Worm (Caenorhabditis elegans) whole organism, L1 larva: Measurements from ENCODE around the gene gst-9.

Experiments
- C04F5.9 ChIP-seq: sonication (generic microtip); optimal IDR thresholded peaks from 2 replicates; lab custom pipeline; 2016; ENCODE audit warnings: missing genetic modification characterization, missing compliant biosample characterization
- C34B4.2 ChIP-seq: sonication (generic microtip); optimal IDR thresholded peaks from 2 replicates; lab custom pipeline; 2017; ENCODE audit warnings: mild to moderate bottlenecking, missing genetic modification characterization, missing compliant biosample characterization
- F16B12.6 ChIP-seq: fragments of 150-350 bp; optimal IDR thresholded peaks from 2 replicates; lab custom pipeline; 2014; ENCODE audit warnings: missing biosample characterization, missing genetic modification characterization
- Y116A8C.19 ChIP-seq: sonication (generic microtip); optimal IDR thresholded peaks from 2 replicates; lab custom pipeline; 2016; ENCODE audit warnings: missing compliant biosample characterization, missing genetic modification characterization, borderline replicate concordance
- aha-1 ChIP-seq: fragments of 150-350 bp; optimal IDR thresholded peaks from 2 replicates; lab custom pipeline; 2014; ENCODE audit warnings: missing biosample characterization, missing genetic modification characterization
- aly-2 ChIP-seq: fragments of 150-350 bp; optimal IDR thresholded peaks from 2 replicates; lab custom pipeline; 2014; ENCODE audit warnings: missing biosample characterization, missing genetic modification characterization
- ama-1 ChIP-seq: fragments of 150-350 bp; optimal IDR thresholded peaks from 2 replicates; lab custom pipeline; 2014
- ceh-63 ChIP-seq: fragments of 200-800 bp; sonication (Bioruptor generic); optimal IDR thresholded peaks from 2 replicates; lab custom pipeline; 2018; ENCODE audit warnings: mild to moderate bottlenecking, missing genetic modification characterization, missing compliant biosample characterization
- ceh-8 ChIP-seq: fragments of 200-800 bp; sonication (Bioruptor generic); optimal IDR thresholded peaks from 2 replicates; lab custom pipeline; 2018; ENCODE audit warnings: mild to moderate bottlenecking, missing genetic modification characterization, moderate library complexity, missing compliant biosample characterization
- ceh-82 ChIP-seq, 3 experiments: fragments of 150-350 bp in 1 of 3; sonication (generic microtip) in 2 of 3; optimal IDR thresholded peaks; 2 replicates each; lab custom pipeline; 2014 to 2017; ENCODE audit warnings: missing biosample characterization in 3 of 3, missing genetic modification characterization in 3 of 3
- ceh-88 ChIP-seq: fragments of 200-800 bp; sonication (Bioruptor generic); IDR thresholded peaks from 2 replicates; pipeline ENCODE4 v1.3.6; 2022; ENCODE audit warnings: missing genetic modification characterization, missing compliant biosample characterization
- ceh-90 ChIP-seq: sonication (generic microtip); optimal IDR thresholded peaks from 2 replicates; lab custom pipeline; 2016; ENCODE audit warnings: missing genetic modification characterization, missing compliant biosample characterization
- dpl-1 ChIP-seq, 3 experiments: fragments of 150-350 bp in 2 of 3; sonication (generic microtip) in 1 of 3; optimal IDR thresholded peaks; 2 replicates each; lab custom pipeline; 2014 to 2017; ENCODE audit warnings: missing biosample characterization in 3 of 3, missing genetic modification characterization in 3 of 3, missing genetic modification reagents in 3 of 3
- efl-1 ChIP-seq, 4 experiments: fragments of 150-350 bp; optimal IDR thresholded peaks in 3 of 4; peaks in 1 of 4; 1 replicate in 1 of 4; 2 replicates in 3 of 4; lab custom pipeline; 2014; ENCODE audit warnings: missing biosample characterization in 2 of 4, missing genetic modification characterization in 2 of 4, missing genetic modification reagents in 2 of 4
- efl-3 ChIP-seq: fragments of 200-800 bp; sonication (Bioruptor generic); optimal IDR thresholded peaks from 2 replicates; lab custom pipeline; 2018; ENCODE audit warnings: mild to moderate bottlenecking, missing genetic modification characterization, missing compliant biosample characterization
- egl-27 ChIP-seq, 2 experiments: fragments of 150-350 bp in 1 of 2; sonication (generic microtip); optimal IDR thresholded peaks; 3 replicates each; lab custom pipeline; 2017 to 2018; ENCODE audit warnings: missing biosample characterization in 2 of 2, missing genetic modification characterization in 2 of 2, missing genetic modification reagents in 2 of 2
- elt-3 ChIP-seq, 6 experiments: fragments of 150-350 bp in 1 of 6; sonication (generic microtip); optimal IDR thresholded peaks; 2 replicates each; lab custom pipeline; 2017 to 2018; ENCODE audit warnings: missing biosample characterization in 6 of 6, missing genetic modification characterization in 6 of 6, inconsistent platforms in 1 of 6
- ets-5 ChIP-seq: fragments of 200-800 bp; sonication (Bioruptor generic); IDR thresholded peaks from 2 replicates; pipeline ENCODE4 v1.3.6; 2022; ENCODE audit warnings: missing genetic modification characterization, missing compliant biosample characterization
- fkh-10 ChIP-seq: sonication (generic microtip); optimal IDR thresholded peaks from 2 replicates; lab custom pipeline; 2017; ENCODE audit warnings: missing biosample characterization, missing genetic modification reagents, missing genetic modification characterization
- fkh-4 ChIP-seq: sonication (generic microtip); optimal IDR thresholded peaks from 2 replicates; lab custom pipeline; 2016; ENCODE audit warnings: missing compliant biosample characterization, missing genetic modification characterization, borderline replicate concordance
- grh-1 ChIP-seq: fragments of 200-800 bp; sonication (Bioruptor generic); IDR thresholded peaks from 2 replicates; pipeline ENCODE4 v1.3.6; 2022; ENCODE audit warnings: missing genetic modification reagents, missing genetic modification characterization, missing compliant biosample characterization
- hlh-4 ChIP-seq: sonication (generic microtip); optimal IDR thresholded peaks from 2 replicates; lab custom pipeline; 2016; ENCODE audit warnings: mild to moderate bottlenecking, missing genetic modification characterization, missing compliant biosample characterization
- hpl-2 ChIP-seq: fragments of 150-350 bp; optimal IDR thresholded peaks from 2 replicates; lab custom pipeline; 2014; ENCODE audit warnings: missing biosample characterization, missing genetic modification reagents, missing genetic modification characterization
- irx-1 ChIP-seq: sonication (generic microtip); optimal IDR thresholded peaks from 2 replicates; lab custom pipeline; 2016; ENCODE audit warnings: missing genetic modification characterization, missing compliant biosample characterization
- jun-1 ChIP-seq: fragments of 150-350 bp; optimal IDR thresholded peaks from 2 replicates; lab custom pipeline; 2014; ENCODE audit warnings: missing biosample characterization, missing genetic modification reagents, missing genetic modification characterization
- lin-13 ChIP-seq: fragments of 150-350 bp; optimal IDR thresholded peaks from 2 replicates; lab custom pipeline; 2014; ENCODE audit warnings: missing biosample characterization, missing genetic modification reagents, missing genetic modification characterization
- lin-35 ChIP-seq, 2 experiments: fragments of 150-350 bp; optimal IDR thresholded peaks; 2 replicates each; lab custom pipeline; 2014; ENCODE audit warnings: missing biosample characterization in 2 of 2, missing genetic modification characterization in 2 of 2, missing genetic modification reagents in 2 of 2
- lin-39 ChIP-seq: fragments of 150-350 bp; optimal IDR thresholded peaks from 2 replicates; lab custom pipeline; 2014; ENCODE audit warnings: missing biosample characterization, missing genetic modification reagents, missing genetic modification characterization
- lir-3 ChIP-seq: sonication (generic microtip); optimal IDR thresholded peaks from 2 replicates; lab custom pipeline; 2016; ENCODE audit warnings: mild to moderate bottlenecking, missing genetic modification characterization, moderate library complexity, missing compliant biosample characterization; ENCODE audit not compliant: poor library complexity
- lsy-2 ChIP-seq, 2 experiments: fragments of 150-350 bp; optimal IDR thresholded peaks; 2 replicates each; lab custom pipeline; 2014; ENCODE audit warnings: missing biosample characterization in 2 of 2, missing genetic modification characterization in 2 of 2
- mab-9 ChIP-seq: fragments of 200-800 bp; sonication (Bioruptor generic); IDR thresholded peaks from 2 replicates; pipeline ENCODE4 v1.3.6; 2022; ENCODE audit warnings: missing genetic modification reagents, missing genetic modification characterization, missing compliant biosample characterization
- mef-2 ChIP-seq: fragments of 150-350 bp; optimal IDR thresholded peaks from 2 replicates; lab custom pipeline; 2014; ENCODE audit warnings: missing biosample characterization, missing genetic modification characterization
- mep-1 ChIP-seq: fragments of 150-350 bp; optimal IDR thresholded peaks from 2 replicates; lab custom pipeline; 2014; ENCODE audit warnings: missing biosample characterization, missing genetic modification characterization
- nhr-11 ChIP-seq: fragments of 150-350 bp; optimal IDR thresholded peaks from 2 replicates; lab custom pipeline; 2014; ENCODE audit warnings: missing biosample characterization, missing genetic modification characterization
- nhr-12 ChIP-seq: sonication (generic microtip); optimal IDR thresholded peaks from 2 replicates; lab custom pipeline; 2017; ENCODE audit warnings: missing biosample characterization, missing genetic modification characterization
- nhr-47 ChIP-seq: sonication (generic microtip); optimal IDR thresholded peaks from 2 replicates; lab custom pipeline; 2016; ENCODE audit warnings: mild to moderate bottlenecking, missing genetic modification characterization, moderate library complexity, missing compliant biosample characterization
- nhr-76 ChIP-seq: sonication (generic microtip); optimal IDR thresholded peaks from 2 replicates; lab custom pipeline; 2017; ENCODE audit warnings: missing biosample characterization, missing genetic modification characterization
- nhr-84 ChIP-seq: sonication (generic microtip); optimal IDR thresholded peaks from 2 replicates; lab custom pipeline; 2017; ENCODE audit warnings: missing biosample characterization, missing genetic modification characterization
- nhr-85 ChIP-seq: sonication (generic microtip); peaks from one replicate; lab custom pipeline; 2016; ENCODE audit warnings: missing genetic modification characterization, inconsistent platforms, missing compliant biosample characterization
- nhr-90 ChIP-seq: sonication (generic microtip); optimal IDR thresholded peaks from 2 replicates; lab custom pipeline; 2016; ENCODE audit warnings: mild to moderate bottlenecking, missing genetic modification characterization, missing compliant biosample characterization; ENCODE audit not compliant: poor library complexity
- skn-1 ChIP-seq: fragments of 150-350 bp; optimal IDR thresholded peaks from 2 replicates; lab custom pipeline; 2014; ENCODE audit warnings: missing biosample characterization, missing genetic modification characterization
- snu-23 ChIP-seq: sonication (generic microtip); optimal IDR thresholded peaks from 2 replicates; lab custom pipeline; 2016; ENCODE audit warnings: missing genetic modification characterization, missing compliant biosample characterization
- sox-4 ChIP-seq: sonication (generic microtip); optimal IDR thresholded peaks from 2 replicates; lab custom pipeline; 2016; ENCODE audit warnings: missing genetic modification characterization, missing compliant biosample characterization
- swsn-7 ChIP-seq: sonication (generic microtip); optimal IDR thresholded peaks from 2 replicates; lab custom pipeline; 2016; ENCODE audit warnings: missing genetic modification characterization, missing compliant biosample characterization
- tbx-2 ChIP-seq: sonication (generic microtip); optimal IDR thresholded peaks from 2 replicates; lab custom pipeline; 2016; ENCODE audit warnings: missing genetic modification characterization, missing compliant biosample characterization
- tlp-1 ChIP-seq: fragments of 150-350 bp; optimal IDR thresholded peaks from 2 replicates; lab custom pipeline; 2014; ENCODE audit warnings: missing biosample characterization, missing genetic modification characterization
- unc-130 ChIP-seq: fragments of 150-350 bp; optimal IDR thresholded peaks from 2 replicates; lab custom pipeline; 2017; ENCODE audit warnings: missing biosample characterization, missing genetic modification characterization, inconsistent platforms
- unc-30 ChIP-seq: sonication (generic microtip); optimal IDR thresholded peaks from 2 replicates; lab custom pipeline; 2017; ENCODE audit warnings: missing biosample characterization, missing genetic modification characterization
- unc-62 ChIP-seq: fragments of 150-350 bp; optimal IDR thresholded peaks from 2 replicates; lab custom pipeline; 2014; ENCODE audit warnings: missing biosample characterization, missing genetic modification reagents, missing genetic modification characterization
- unc-86 ChIP-seq: sonication (generic microtip); optimal IDR thresholded peaks from 2 replicates; lab custom pipeline; 2016; ENCODE audit warnings: missing genetic modification characterization, missing compliant biosample characterization
- xbp-1 ChIP-seq: sonication (generic microtip); optimal IDR thresholded peaks from 2 replicates; lab custom pipeline; 2016; ENCODE audit warnings: missing genetic modification characterization, missing compliant biosample characterization
- zag-1 ChIP-seq: fragments of 150-350 bp; optimal IDR thresholded peaks from 2 replicates; lab custom pipeline; 2014; ENCODE audit warnings: missing biosample characterization, missing genetic modification characterization
- ztf-11 ChIP-seq, 2 experiments: sonication (generic microtip); optimal IDR thresholded peaks; 2 replicates each; lab custom pipeline; 2016 to 2017; ENCODE audit warnings: missing genetic modification characterization in 2 of 2, missing biosample characterization in 1 of 2, missing compliant biosample characterization in 1 of 2
- ztf-4 ChIP-seq: fragments of 150-350 bp; optimal IDR thresholded peaks from 2 replicates; lab custom pipeline; 2014; ENCODE audit warnings: missing biosample characterization, missing genetic modification characterization

Gene gst-9

ce11 chrII:4942397-4942796, 51.0 kb downstream of the gst-9 start:
- no peak for TF ChIP-seq nhr-11 (tag; lab: Kevin White, UChicago)
- peak; percentile 44 for TF ChIP-seq xbp-1 (tag; lab: Kevin White, UChicago)
- TF ChIP-seq nhr-85 (tag; lab: Kevin White, UChicago): peak; percentile 63
- no peak for TF ChIP-seq hpl-2 (GFP tag; lab: Kevin White, UChicago)
- TF ChIP-seq snu-23: peak; percentile 66
- TF ChIP-seq ets-5: no peak
- no peak for TF ChIP-seq grh-1 (GFP tag; lab: Robert Waterston, UW)
- TF ChIP-seq unc-86 (tag; lab: Kevin White, UChicago): no peak
- peak; percentile 36 for TF ChIP-seq lir-3 (tag; lab: Kevin White, UChicago)
- TF ChIP-seq C04F5.9 (tag; lab: Kevin White, UChicago): no peak
- peak; percentile 55 for TF ChIP-seq nhr-90 (tag; lab: Kevin White, UChicago)
- no peak for TF ChIP-seq sox-4 (tag; lab: Kevin White, UChicago)
- TF ChIP-seq zag-1 (tag; lab: Kevin White, UChicago): no peak
- TF ChIP-seq egl-27 (tag; optimal IDR thresholded peaks at IDR 0.05; lab: Kevin White, UChicago): no peak
- TF ChIP-seq mep-1 (tag; lab: Kevin White, UChicago): peak; percentile 43
- TF ChIP-seq elt-3 (tag; optimal IDR thresholded peaks at IDR 0.05; lab: Kevin White, UChicago): peak in 2 of 6 experiments; percentile 12 to 50
- no peak for TF ChIP-seq ceh-90 (tag; lab: Kevin White, UChicago)
- no peak for TF ChIP-seq jun-1 (tag; lab: Kevin White, UChicago)
- TF ChIP-seq nhr-84 (tag; lab: Kevin White, UChicago): no peak
- no peak for TF ChIP-seq ztf-4
- TF ChIP-seq lin-13: no peak
- TF ChIP-seq lin-35 (GFP tag; optimal IDR thresholded peaks at IDR 0.05; lab: Kevin White, UChicago): peak; percentile 14 to 62
- TF ChIP-seq aha-1: no peak
- no peak for TF ChIP-seq hlh-4 (tag; lab: Kevin White, UChicago)
- no peak for TF ChIP-seq irx-1 (tag; lab: Kevin White, UChicago)
- peak; percentile 62 for TF ChIP-seq ama-1 (lab: Kevin White, UChicago)
- TF ChIP-seq unc-62 (GFP tag; lab: Kevin White, UChicago): no peak
- TF ChIP-seq unc-30 (tag; lab: Kevin White, UChicago): no peak
- no peak for TF ChIP-seq nhr-76 (tag; lab: Kevin White, UChicago)
- TF ChIP-seq ceh-82 (tag; optimal IDR thresholded peaks at IDR 0.05; lab: Kevin White, UChicago): peak in 2 of 3 experiments; percentile 16 to 23
- TF ChIP-seq Y116A8C.19: no peak
- TF ChIP-seq aly-2 (tag; lab: Kevin White, UChicago): no peak
- no peak for TF ChIP-seq lin-39 (tag; lab: Kevin White, UChicago)
- TF ChIP-seq tlp-1 (tag; lab: Kevin White, UChicago): no peak
- no peak for TF ChIP-seq C34B4.2 (tag; lab: Kevin White, UChicago)
- peak; percentile 45 for TF ChIP-seq tbx-2 (tag; lab: Kevin White, UChicago)
- TF ChIP-seq ztf-11 (tag; optimal IDR thresholded peaks at IDR 0.05; lab: Kevin White, UChicago): no peak
- peak; percentile 39 for TF ChIP-seq swsn-7
- no peak for TF ChIP-seq ceh-63 (GFP tag; lab: Kevin White, UChicago)
- TF ChIP-seq ceh-88 (GFP tag; lab: Robert Waterston, UW): no peak
- no peak for TF ChIP-seq unc-130 (tag; lab: Kevin White, UChicago)
- TF ChIP-seq efl-3 (GFP tag; lab: Kevin White, UChicago): peak; percentile 31
- no peak for TF ChIP-seq F16B12.6 (tag; lab: Kevin White, UChicago)
- peak; percentile 6 to 28 for TF ChIP-seq lsy-2 (tag; optimal IDR thresholded peaks at IDR 0.05; lab: Kevin White, UChicago)
- no peak for TF ChIP-seq ceh-8 (GFP tag; lab: Kevin White, UChicago)
- peak in 2 of 3 experiments; percentile 6 to 36 for TF ChIP-seq dpl-1 (GFP tag; optimal IDR thresholded peaks at IDR 0.05; lab: Kevin White, UChicago)
- no peak for TF ChIP-seq fkh-10
- peak; percentile 61 for TF ChIP-seq nhr-47 (tag; lab: Kevin White, UChicago)
- TF ChIP-seq mef-2 (tag; lab: Kevin White, UChicago): no peak
- TF ChIP-seq efl-1 (optimal IDR thresholded peaks at IDR 0.05; lab: Kevin White, UChicago): peak; percentile 45 to 52
- peak; percentile 23 to 96 for TF ChIP-seq efl-1 (GFP tag; optimal IDR thresholded peaks at IDR 0.05 in 1 of 2; lab: Kevin White, UChicago)
- TF ChIP-seq mab-9: no peak
- TF ChIP-seq fkh-4: no peak
- no peak for TF ChIP-seq nhr-12
- peak; percentile 8 for TF ChIP-seq skn-1 (tag; lab: Kevin White, UChicago)
